Fruit fly (Drosophila melanogaster): ENCODE results near the gene Ccp84Af.

Ccp84Af gene

DNA sequence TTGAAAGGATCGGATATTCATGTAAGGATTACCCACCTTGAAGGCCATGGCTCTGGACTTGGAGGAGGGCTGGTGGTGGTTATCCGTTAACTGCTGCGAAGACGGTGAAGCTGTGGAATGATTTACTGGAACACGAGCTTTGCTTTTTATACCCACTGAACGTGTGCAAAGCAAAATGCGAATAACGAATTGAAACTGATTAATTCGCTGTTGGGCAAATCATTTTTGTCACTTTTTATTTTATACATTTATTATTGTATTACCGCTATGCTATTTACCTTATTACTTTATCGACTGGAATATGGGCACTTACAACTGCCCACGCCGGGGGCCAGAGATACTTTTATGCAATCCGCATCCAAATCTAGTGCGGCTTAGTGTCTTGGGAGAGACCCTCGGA, at the start of gene Ccp84Af:
Gene Ccp84Af, minus strand, starts transcription at position 101 of the 400 bp plus-strand sequence.
- no peak for TF ChIP-seq CG10209 (GFP tag; optimal IDR thresholded peaks at IDR 0.05)
- TF ChIP-seq Ada2b (GFP tag; IDR thresholded peaks at IDR 0.05), result no peak
- TF ChIP-seq Ets65A (GFP tag), result peak; percentile 64
- TF ChIP-seq caup (GFP tag; optimal IDR thresholded peaks at IDR 0.05; ENCODE audit: severe bottlenecking), result no peak
- TF ChIP-seq pnt (GFP tag; optimal IDR thresholded peaks at IDR 0.05), result no peak
- TF ChIP-seq CG11504 (tag; optimal IDR thresholded peaks at IDR 0.05), result no peak
- no peak for TF ChIP-seq ftz-f1 (GFP tag; optimal IDR thresholded peaks at IDR 0.05)
- TF ChIP-seq Nf-YA (GFP tag; IDR thresholded peaks at IDR 0.05), result no peak
- TF ChIP-seq knrl (GFP tag; IDR thresholded peaks at IDR 0.05; ENCODE audit: partially characterized antibody), result no peak

dm6 chr3R:6735722-6736121, 45.7 kb upstream of the Ccp84Af start:
- TF ChIP-seq stwl (tag; optimal IDR thresholded peaks at IDR 0.05) (no peak), prd (optimal IDR thresholded peaks at IDR 0.05) (no peak), prd (GFP tag; IDR thresholded peaks at IDR 0.05) (0 out of 3 replicates have a peak, but pooled peaks have one; percentile 10), cad (GFP tag; optimal IDR thresholded peaks at IDR 0.05) (peak; percentile 54), CG7928 (GFP tag; optimal IDR thresholded peaks at IDR 0.05) (no peak), CG4820 (GFP tag; optimal IDR thresholded peaks at IDR 0.05) (no peak), D (optimal IDR thresholded peaks at IDR 0.05) (peak; percentile 23), D (GFP tag; optimal IDR thresholded peaks at IDR 0.05) (no peak), CG2199 (GFP tag; IDR thresholded peaks at IDR 0.05) (0 out of 3 replicates have a peak, but pooled peaks have one; percentile 60), nerfin-1 (tag; optimal IDR thresholded peaks at IDR 0.05) (peak; percentile 19), Jarid2 (GFP tag; optimal IDR thresholded peaks at IDR 0.05) (no peak), tll (GFP tag; optimal IDR thresholded peaks at IDR 0.05) (peak in 1 of 2 experiments; percentile 62), zen (tag; optimal IDR thresholded peaks at IDR 0.05) (peak; percentile 77), twi (tag; optimal IDR thresholded peaks at IDR 0.05) (peak; percentile 61), Kr (GFP tag; optimal IDR thresholded peaks at IDR 0.05) (no peak), her (GFP tag; optimal IDR thresholded peaks at IDR 0.05) (no peak)

- TF ChIP-seq CG17359 (tag; optimal IDR thresholded peaks at IDR 0.05) (no peak), stwl (tag; optimal IDR thresholded peaks at IDR 0.05) (no peak), chinmo (GFP tag; IDR thresholded peaks at IDR 0.05; ENCODE audit: partially characterized antibody) (0 out of 4 replicates have a peak, but pooled peaks have one; percentile 26), CG10431 (GFP tag; optimal IDR thresholded peaks at IDR 0.05) (peak; percentile 73), pros (GFP tag; optimal IDR thresholded peaks at IDR 0.05) (peak; percentile 47), CG13624 (GFP tag; optimal IDR thresholded peaks at IDR 0.05) (no peak), chm (GFP tag; IDR thresholded peaks at IDR 0.05) (no peak), Elba2 (GFP tag; optimal IDR thresholded peaks at IDR 0.05) (no peak), Nf-YB (GFP tag; optimal IDR thresholded peaks at IDR 0.05) (peak; percentile 80), sc (optimal IDR thresholded peaks at IDR 0.05) (no peak), sc (GFP tag; optimal IDR thresholded peaks at IDR 0.05) (no peak), danr (GFP tag; IDR thresholded peaks at IDR 0.05) (no peak), Atf3 (GFP tag; optimal IDR thresholded peaks at IDR 0.05) (no peak), Nf-YC (tag; optimal IDR thresholded peaks at IDR 0.05) (peak; percentile 64), cg (GFP tag; optimal IDR thresholded peaks at IDR 0.05) (peak; percentile 70), sqz (GFP tag; optimal IDR thresholded peaks at IDR 0.05) (peak; percentile 40), gro (GFP tag; optimal IDR thresholded peaks at IDR 0.05) (no peak), Mad (GFP tag; optimal IDR thresholded peaks at IDR 0.05) (no peak), CG16779 (GFP tag; IDR thresholded peaks at IDR 0.05) (no peak), CG2202 (tag; optimal IDR thresholded peaks at IDR 0.05) (no peak), wek (GFP tag; optimal IDR thresholded peaks at IDR 0.05) (peak; percentile 86), ase (GFP tag; IDR thresholded peaks at IDR 0.05) (no peak), CG1529 (GFP tag; optimal IDR thresholded peaks at IDR 0.05) (no peak), grau (tag; optimal IDR thresholded peaks at IDR 0.05) (no peak), Sox100B (GFP tag; optimal IDR thresholded peaks at IDR 0.05) (no peak), Dll (GFP tag; IDR thresholded peaks at IDR 0.05; ENCODE audit: partially characterized antibody) (0 out of 4 replicates have a peak, but pooled peaks have one; percentile 23)
Measured at dm6 chr3R:6726119-6726518, 36.1 kb upstream of the Ccp84Af start.
